Comparison of ENCODE assay signal across 6 fruit fly cellular contexts in the genomic region with DNA sequence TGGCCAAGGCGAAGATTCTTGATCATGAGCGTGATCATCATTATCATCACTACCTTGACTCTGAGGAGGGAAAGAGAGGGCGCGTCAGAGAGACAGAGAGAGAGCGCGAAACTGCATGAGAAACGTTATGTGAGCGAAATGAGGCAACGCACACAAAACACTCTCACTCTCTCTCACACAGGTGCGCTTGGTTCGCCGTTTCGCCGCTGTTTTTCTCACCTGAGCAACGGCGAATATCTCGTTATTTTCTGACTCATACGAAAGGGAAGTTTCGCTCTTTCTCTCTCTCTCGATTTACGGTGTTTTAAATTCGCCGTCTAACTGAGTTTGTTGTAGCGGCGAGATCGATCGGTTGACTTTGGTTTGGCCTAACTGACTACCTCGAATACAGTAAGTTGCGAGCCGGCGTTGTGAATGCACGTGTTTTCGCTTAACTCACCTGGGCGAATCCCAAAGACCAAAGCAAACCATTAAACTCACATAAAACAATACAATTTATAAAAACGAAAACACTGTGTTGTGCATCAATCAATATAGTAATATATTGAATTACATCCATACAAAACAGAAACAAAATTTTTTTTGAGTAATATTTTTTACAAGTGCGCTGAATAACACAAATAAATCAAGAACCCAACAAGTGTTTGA.
TF ChIP-seq lines count a peak whose summit lies in the region.

ovo (plus strand) TSS at position 388 of the 648 bp plus-strand sequence.

- no peak for TF ChIP-seq CTCF in whole organism, embryonic (GFP tag; optimal IDR thresholded peaks at IDR 0.05; lab: Kevin White, UChicago)

TF ChIP-seq in whole organism, 6 proteins besides CTCF, POLR2A, EP300 and RAD21:
- TF ChIP-seq Dll (optimal IDR thresholded peaks at IDR 0.05; lab: Kevin White, UChicago) (peak; percentile 60), CG8478 (optimal IDR thresholded peaks at IDR 0.05; lab: Kevin White, UChicago) (no peak)
TF ChIP-seq in whole organism: peak in this region for 1.

TF ChIP-seq in whole organism, adult, 20 proteins besides CTCF, POLR2A, EP300 and RAD21:
- TF ChIP-seq CG33017 (tag; optimal IDR thresholded peaks at IDR 0.05; lab: Kevin White, UChicago): no peak
- peak; percentile 73 for TF ChIP-seq ovo (GFP tag; optimal IDR thresholded peaks at IDR 0.05; lab: Kevin White, UChicago)

TF ChIP-seq in whole organism, embryonic, 481 proteins besides CTCF, POLR2A, EP300 and RAD21 (continues in another document):
- TF ChIP-seq Fer3 (tag; optimal IDR thresholded peaks at IDR 0.05; lab: Kevin White, UChicago): no peak
- peak in 1 of 2 experiments; percentile 18 for TF ChIP-seq Pdp1 (GFP tag; optimal IDR thresholded peaks at IDR 0.05; lab: Kevin White, UChicago)
- no peak for TF ChIP-seq CG2199 (GFP tag; IDR thresholded peaks at IDR 0.05; lab: Robert Waterston, UW)
- no peak for TF ChIP-seq CG6254 (GFP tag; optimal IDR thresholded peaks at IDR 0.05; lab: Kevin White, UChicago)
- TF ChIP-seq gcm2 (GFP tag; optimal IDR thresholded peaks at IDR 0.05; lab: Kevin White, UChicago): no peak
- TF ChIP-seq Doc2 (GFP tag; IDR thresholded peaks at IDR 0.05; lab: Robert Waterston, UW): no peak
- peak in 1 of 2 experiments; percentile 91 for TF ChIP-seq tll (GFP tag; optimal IDR thresholded peaks at IDR 0.05; lab: Kevin White, UChicago)
- TF ChIP-seq hth (optimal IDR thresholded peaks at IDR 0.05; lab: Kevin White, UChicago): no peak
- TF ChIP-seq CG1529 (GFP tag; optimal IDR thresholded peaks at IDR 0.05; lab: Kevin White, UChicago): no peak
- peak; percentile 68 for TF ChIP-seq cg (GFP tag; optimal IDR thresholded peaks at IDR 0.05; lab: Kevin White, UChicago)
- no peak for TF ChIP-seq her (GFP tag; optimal IDR thresholded peaks at IDR 0.05; lab: Kevin White, UChicago)
- TF ChIP-seq run (tag; optimal IDR thresholded peaks at IDR 0.05; lab: Kevin White, UChicago): no peak
- TF ChIP-seq sens (GFP tag; lab: Kevin White, UChicago): peak; percentile 72
- TF ChIP-seq CG13894 (tag; optimal IDR thresholded peaks at IDR 0.05; lab: Kevin White, UChicago): no peak
- no peak for TF ChIP-seq CG18764 (GFP tag; optimal IDR thresholded peaks at IDR 0.05; lab: Kevin White, UChicago)
- no peak for TF ChIP-seq HmgD (GFP tag; optimal IDR thresholded peaks at IDR 0.05; lab: Kevin White, UChicago)
- no peak for TF ChIP-seq CG15696 (tag; optimal IDR thresholded peaks at IDR 0.05; lab: Kevin White, UChicago)
- no peak for TF ChIP-seq danr (GFP tag; IDR thresholded peaks at IDR 0.05; lab: Robert Waterston, UW)
- TF ChIP-seq HmgZ (tag; optimal IDR thresholded peaks at IDR 0.05; lab: Kevin White, UChicago): no peak
- no peak for TF ChIP-seq dmrt99B (tag; optimal IDR thresholded peaks at IDR 0.05; lab: Kevin White, UChicago)
- TF ChIP-seq CG9215 (GFP tag; IDR thresholded peaks at IDR 0.05; lab: Robert Waterston, UW): no peak

TF ChIP-seq in whole organism, prepupa, 60 proteins besides CTCF, POLR2A, EP300 and RAD21:
- peak in 1 of 2 experiments; percentile 30 for TF ChIP-seq ss (GFP tag; optimal IDR thresholded peaks at IDR 0.05; lab: Kevin White, UChicago)
- TF ChIP-seq fkh (GFP tag; optimal IDR thresholded peaks at IDR 0.05; lab: Kevin White, UChicago): peak; percentile 36
- no peak for TF ChIP-seq CG7368 (GFP tag; optimal IDR thresholded peaks at IDR 0.05; lab: Kevin White, UChicago)
- peak; percentile 26 for TF ChIP-seq Eip78C (GFP tag; lab: Kevin White, UChicago)
- TF ChIP-seq Ets21C (GFP tag; optimal IDR thresholded peaks at IDR 0.05; lab: Kevin White, UChicago): no peak
- peak; percentile 32 for TF ChIP-seq vri (GFP tag; optimal IDR thresholded peaks at IDR 0.05; lab: Kevin White, UChicago)
- peak; percentile 85 for TF ChIP-seq Blimp-1 (GFP tag; optimal IDR thresholded peaks at IDR 0.05; lab: Kevin White, UChicago)

TF ChIP-seq in whole organism, pupa, 21 proteins besides CTCF, POLR2A, EP300 and RAD21:
- TF ChIP-seq fd96Ca (GFP tag; IDR thresholded peaks at IDR 0.05; lab: Robert Waterston, UW) (0 out of 3 replicates have a peak, but pooled peaks have one; percentile 8), Snoo (tag; optimal IDR thresholded peaks at IDR 0.05; lab: Kevin White, UChicago) (no peak)
TF ChIP-seq in whole organism, pupa: peak in this region for 1.

TF ChIP-seq in whole organism, wandering third instar larva, 38 proteins besides CTCF, POLR2A, EP300 and RAD21:
- peak; percentile 22 for TF ChIP-seq br (GFP tag; optimal IDR thresholded peaks at IDR 0.05; lab: Kevin White, UChicago)
- TF ChIP-seq psq (GFP tag; optimal IDR thresholded peaks at IDR 0.05; lab: Kevin White, UChicago): peak; percentile 28
- TF ChIP-seq pan (optimal IDR thresholded peaks at IDR 0.05; lab: Kevin White, UChicago): no peak
- TF ChIP-seq woc (GFP tag; optimal IDR thresholded peaks at IDR 0.05; lab: Kevin White, UChicago): peak; percentile 10
- TF ChIP-seq Hnf4 (GFP tag; optimal IDR thresholded peaks at IDR 0.05; lab: Kevin White, UChicago): no peak
- peak; percentile 41 to 63 for TF ChIP-seq dl (GFP tag; optimal IDR thresholded peaks at IDR 0.05; lab: Kevin White, UChicago; ENCODE audit: insufficient read depth in 1 of 2, partially characterized antibody in 2 of 2)
- peak; percentile 73 for TF ChIP-seq Dif (GFP tag; optimal IDR thresholded peaks at IDR 0.05; lab: Kevin White, UChicago; ENCODE audit: partially characterized antibody)
